Worm (Caenorhabditis elegans): Measurements from ENCODE around the gene gar-2.

The gar-2 gene

ce11 chrIII:6309066-6309465, at the start of gene gar-2:
TSS of gene gar-2 (plus strand) at chrIII:6309366.
- TF ChIP-seq scrt-1 (GFP tag; IDR thresholded peaks at IDR 0.05) (no peak), pes-1 (GFP tag; IDR thresholded peaks at IDR 0.05) (no peak), tbx-11 (GFP tag; IDR thresholded peaks at IDR 0.05) (no peak), ama-1 (optimal IDR thresholded peaks at IDR 0.05) (no peak)

- no peak for TF ChIP-seq pes-1 (GFP tag; IDR thresholded peaks at IDR 0.05)
- no peak for TF ChIP-seq sea-1 (GFP tag; conservative IDR thresholded peaks at IDR 0.05)
- no peak for TF ChIP-seq tbx-37 (GFP tag; conservative IDR thresholded peaks at IDR 0.05)
- TF ChIP-seq hmg-4 (GFP tag; optimal IDR thresholded peaks at IDR 0.05), result no peak
- no peak for TF ChIP-seq ceh-36 (tag; optimal IDR thresholded peaks at IDR 0.05)
- TF ChIP-seq hnd-1 (tag; optimal IDR thresholded peaks at IDR 0.05), result no peak
- TF ChIP-seq B0310.2 (tag; optimal IDR thresholded peaks at IDR 0.05), result no peak
- TF ChIP-seq hmbx-1 (tag; optimal IDR thresholded peaks at IDR 0.05), result no peak
- TF ChIP-seq F13C5.2 (tag; optimal IDR thresholded peaks at IDR 0.05), result no peak
- TF ChIP-seq scrt-1 (GFP tag; IDR thresholded peaks at IDR 0.05), result no peak
- no peak for TF ChIP-seq ama-1 (optimal IDR thresholded peaks at IDR 0.05)
Measured at ce11 chrIII:6260115-6260514, 49.1 kb upstream of the gar-2 start, which contains the start of gene srg-2. TSS of gene srg-2 (minus strand) at chrIII:6260215.

ce11 chrIII:6261985-6262384, 47.2 kb upstream of the gar-2 start, which contains the start of gene srg-4:
TSS of gene srg-4 (minus strand) at chrIII:6262085.
- TF ChIP-seq F13C5.2 (tag; optimal IDR thresholded peaks at IDR 0.05), result no peak

- TF ChIP-seq tbx-11 (GFP tag; IDR thresholded peaks at IDR 0.05) (no peak), ama-1 (optimal IDR thresholded peaks at IDR 0.05) (no peak)
Measured at ce11 chrIII:6264447-6264846, 44.7 kb upstream of the gar-2 start, which contains the start of gene srg-5. TSS of gene srg-5 (minus strand) at chrIII:6264547.

- TF ChIP-seq F13C5.2 (tag; optimal IDR thresholded peaks at IDR 0.05), result no peak
- no peak for TF ChIP-seq ceh-36 (tag; optimal IDR thresholded peaks at IDR 0.05)
- TF ChIP-seq scrt-1 (GFP tag; IDR thresholded peaks at IDR 0.05), result no peak
- TF ChIP-seq flt-1 (GFP tag; IDR thresholded peaks at IDR 0.05), result no peak
- TF ChIP-seq aly-1 (tag; optimal IDR thresholded peaks at IDR 0.05), result no peak
- no peak for TF ChIP-seq ceh-13 (GFP tag; optimal IDR thresholded peaks at IDR 0.05)
- TF ChIP-seq hmg-4 (GFP tag; optimal IDR thresholded peaks at IDR 0.05), result no peak
- no peak for TF ChIP-seq tbx-37 (GFP tag; conservative IDR thresholded peaks at IDR 0.05)
- TF ChIP-seq sea-1 (GFP tag; conservative IDR thresholded peaks at IDR 0.05), result no peak
- no peak for TF ChIP-seq hmbx-1 (tag; optimal IDR thresholded peaks at IDR 0.05)
- TF ChIP-seq pes-1 (GFP tag; IDR thresholded peaks at IDR 0.05), result no peak
- no peak for TF ChIP-seq tra-4 (tag; optimal IDR thresholded peaks at IDR 0.05)
- no peak for TF ChIP-seq ama-1 (optimal IDR thresholded peaks at IDR 0.05)
- no peak for TF ChIP-seq tbx-11 (GFP tag; IDR thresholded peaks at IDR 0.05)
- TF ChIP-seq ets-7 (tag; optimal IDR thresholded peaks at IDR 0.05), result no peak
- TF ChIP-seq hnd-1 (tag; optimal IDR thresholded peaks at IDR 0.05), result no peak
Measured at ce11 chrIII:6265911-6266310, 43.3 kb upstream of the gar-2 start, which contains the start of gene srg-6. TSS of gene srg-6 (minus strand) at chrIII:6266011.

ce11 chrIII:6268061-6268460, 41.1 kb upstream of the gar-2 start, which contains the start of gene srg-7:
TSS of gene srg-7 (minus strand) at chrIII:6268161.
- TF ChIP-seq B0310.2 (tag; optimal IDR thresholded peaks at IDR 0.05) (no peak), F13C5.2 (tag; optimal IDR thresholded peaks at IDR 0.05) (no peak), hnd-1 (tag; optimal IDR thresholded peaks at IDR 0.05) (no peak), hmg-4 (GFP tag; optimal IDR thresholded peaks at IDR 0.05) (no peak), ceh-36 (tag; optimal IDR thresholded peaks at IDR 0.05) (no peak), flt-1 (GFP tag; IDR thresholded peaks at IDR 0.05) (no peak)

ce11 chrIII:6270277-6270676, 38.9 kb upstream of the gar-2 start, which contains the start of gene srg-3:
TSS of gene srg-3 (minus strand) at chrIII:6270377.
- no peak for TF ChIP-seq hmbx-1 (tag; optimal IDR thresholded peaks at IDR 0.05)
- no peak for TF ChIP-seq B0310.2 (tag; optimal IDR thresholded peaks at IDR 0.05)
- no peak for TF ChIP-seq ceh-13 (GFP tag; optimal IDR thresholded peaks at IDR 0.05)
- TF ChIP-seq pes-1 (GFP tag; IDR thresholded peaks at IDR 0.05), result no peak
- no peak for TF ChIP-seq tbx-11 (GFP tag; IDR thresholded peaks at IDR 0.05)
- TF ChIP-seq ama-1 (optimal IDR thresholded peaks at IDR 0.05), result no peak
- TF ChIP-seq hmg-4 (GFP tag; optimal IDR thresholded peaks at IDR 0.05), result no peak
- TF ChIP-seq ets-7 (tag; optimal IDR thresholded peaks at IDR 0.05), result no peak
- no peak for TF ChIP-seq sea-1 (GFP tag; conservative IDR thresholded peaks at IDR 0.05)
- TF ChIP-seq scrt-1 (GFP tag; IDR thresholded peaks at IDR 0.05), result no peak
- TF ChIP-seq tbx-37 (GFP tag; conservative IDR thresholded peaks at IDR 0.05), result no peak
- no peak for TF ChIP-seq tra-4 (tag; optimal IDR thresholded peaks at IDR 0.05)
- no peak for TF ChIP-seq ceh-36 (tag; optimal IDR thresholded peaks at IDR 0.05)
- no peak for TF ChIP-seq aly-1 (tag; optimal IDR thresholded peaks at IDR 0.05)
- no peak for TF ChIP-seq flt-1 (GFP tag; IDR thresholded peaks at IDR 0.05)
- no peak for TF ChIP-seq hnd-1 (tag; optimal IDR thresholded peaks at IDR 0.05)
- TF ChIP-seq F13C5.2 (tag; optimal IDR thresholded peaks at IDR 0.05), result no peak

- TF ChIP-seq hmg-4 (GFP tag; optimal IDR thresholded peaks at IDR 0.05) (no peak), ets-7 (tag; optimal IDR thresholded peaks at IDR 0.05) (no peak), ceh-36 (tag; optimal IDR thresholded peaks at IDR 0.05) (no peak), ceh-13 (GFP tag; optimal IDR thresholded peaks at IDR 0.05) (no peak), tbx-37 (GFP tag; conservative IDR thresholded peaks at IDR 0.05) (no peak), flt-1 (GFP tag; IDR thresholded peaks at IDR 0.05) (no peak), F13C5.2 (tag; optimal IDR thresholded peaks at IDR 0.05) (no peak), aly-1 (tag; optimal IDR thresholded peaks at IDR 0.05) (no peak), hmbx-1 (tag; optimal IDR thresholded peaks at IDR 0.05) (no peak), pes-1 (GFP tag; IDR thresholded peaks at IDR 0.05) (no peak), sea-1 (GFP tag; conservative IDR thresholded peaks at IDR 0.05) (no peak), B0310.2 (tag; optimal IDR thresholded peaks at IDR 0.05) (no peak), tra-4 (tag; optimal IDR thresholded peaks at IDR 0.05) (no peak), hnd-1 (tag; optimal IDR thresholded peaks at IDR 0.05) (no peak), ama-1 (optimal IDR thresholded peaks at IDR 0.05) (no peak)
Measured at ce11 chrIII:6272868-6273267, 36.3 kb upstream of the gar-2 start, which contains the start of gene C18F10.2. TSS of gene C18F10.2 (plus strand) at chrIII:6273168.

Measured in whole organism, early embryonic.